Worm (Caenorhabditis elegans) whole organism, L3 larva: ENCODE data around the gene eral-1.

Experiments used
- R02D3.7 ChIP-seq: fragments of 150-350 bp; optimal IDR thresholded peaks from 2 replicates; lab custom pipeline; 2014; ENCODE audit warnings: missing biosample characterization, missing genetic modification characterization
- ZK546.5 ChIP-seq: sonication (generic microtip); optimal IDR thresholded peaks from 2 replicates; lab custom pipeline; 2017; ENCODE audit warnings: missing biosample characterization, missing genetic modification characterization
- aly-2 ChIP-seq: fragments of 150-350 bp; optimal IDR thresholded peaks from 2 replicates; lab custom pipeline; 2014; ENCODE audit warnings: missing biosample characterization, missing genetic modification characterization
- ama-1 ChIP-seq: fragments of 150-350 bp; optimal IDR thresholded peaks from 2 replicates; lab custom pipeline; 2018
- ceh-16 ChIP-seq: sonication (generic microtip); optimal IDR thresholded peaks from 2 replicates; lab custom pipeline; 2017; ENCODE audit warnings: missing biosample characterization, missing genetic modification characterization
- ceh-28 ChIP-seq: fragments of 150-350 bp; optimal IDR thresholded peaks from 2 replicates; lab custom pipeline; 2014; ENCODE audit warnings: missing biosample characterization, missing genetic modification reagents, missing genetic modification characterization
- ceh-82 ChIP-seq: fragments of 150-350 bp; optimal IDR thresholded peaks from 2 replicates; lab custom pipeline; 2014; ENCODE audit warnings: missing biosample characterization, missing genetic modification characterization
- ceh-9 ChIP-seq: sonication (generic microtip); optimal IDR thresholded peaks from 2 replicates; lab custom pipeline; 2018; ENCODE audit warnings: missing biosample characterization, missing genetic modification characterization
- daf-12 ChIP-seq: fragments of 150-350 bp; optimal IDR thresholded peaks from 2 replicates; lab custom pipeline; 2014; ENCODE audit warnings: missing biosample characterization, missing genetic modification reagents, missing genetic modification characterization
- egl-27 ChIP-seq: sonication (generic microtip); optimal IDR thresholded peaks from 4 replicates; lab custom pipeline; 2017; ENCODE audit warnings: missing biosample characterization, missing genetic modification reagents, missing genetic modification characterization
- egl-5 ChIP-seq: fragments of 150-350 bp; optimal IDR thresholded peaks from 2 replicates; lab custom pipeline; 2017; ENCODE audit warnings: missing biosample characterization, missing genetic modification reagents, missing genetic modification characterization, inconsistent platforms
- elt-1 ChIP-seq: fragments of 150-350 bp; optimal IDR thresholded peaks from 2 replicates; lab custom pipeline; 2014; ENCODE audit warnings: missing biosample characterization, missing genetic modification characterization
- elt-2 ChIP-seq: sonication (generic microtip); optimal IDR thresholded peaks from 2 replicates; lab custom pipeline; 2016; ENCODE audit warnings: missing genetic modification reagents, mild to moderate bottlenecking, missing genetic modification characterization, missing compliant biosample characterization
- elt-3 ChIP-seq, 3 experiments: fragments of 150-350 bp in 1 of 3; sonication (generic microtip) in 2 of 3; optimal IDR thresholded peaks; 2 replicates in 2 of 3; 4 replicates in 1 of 3; lab custom pipeline; 2014 to 2017; ENCODE audit warnings: missing biosample characterization in 3 of 3, missing genetic modification characterization in 3 of 3
- eor-1 ChIP-seq, 2 experiments: fragments of 150-350 bp; optimal IDR thresholded peaks; 2 replicates each; lab custom pipeline; 2014 to 2018; ENCODE audit warnings: missing biosample characterization in 2 of 2, missing genetic modification characterization in 2 of 2
- fkh-10 ChIP-seq: sonication (generic microtip); optimal IDR thresholded peaks from 2 replicates; lab custom pipeline; 2017; ENCODE audit warnings: missing biosample characterization, missing genetic modification reagents, missing genetic modification characterization
- fos-1 ChIP-seq: fragments of 150-350 bp; optimal IDR thresholded peaks from 2 replicates; lab custom pipeline; 2014; ENCODE audit warnings: missing biosample characterization, missing genetic modification characterization
- jun-1 ChIP-seq: fragments of 150-350 bp; optimal IDR thresholded peaks from 2 replicates; lab custom pipeline; 2014; ENCODE audit warnings: missing biosample characterization, missing genetic modification reagents, missing genetic modification characterization
- lin-15B ChIP-seq: fragments of 150-350 bp; optimal IDR thresholded peaks from 2 replicates; lab custom pipeline; 2014; ENCODE audit warnings: missing biosample characterization, missing genetic modification characterization
- lin-39 ChIP-seq: fragments of 150-350 bp; optimal IDR thresholded peaks from 2 replicates; lab custom pipeline; 2018; ENCODE audit warnings: missing biosample characterization, missing genetic modification reagents, missing genetic modification characterization
- mml-1 ChIP-seq: fragments of 150-350 bp; sonication (generic microtip); optimal IDR thresholded peaks from 3 replicates; lab custom pipeline; 2014; ENCODE audit warnings: missing biosample characterization, missing genetic modification characterization
- nfya-1 ChIP-seq: sonication (generic microtip); optimal IDR thresholded peaks from 2 replicates; lab custom pipeline; 2017; ENCODE audit warnings: missing genetic modification characterization, mild to moderate bottlenecking, missing compliant biosample characterization, antibody characterized with exemption, moderate library complexity; ENCODE audit not compliant: insufficient read depth
- nhr-11 ChIP-seq: fragments of 150-350 bp; optimal IDR thresholded peaks from 2 replicates; lab custom pipeline; 2014; ENCODE audit warnings: missing biosample characterization, missing genetic modification characterization
- nhr-12 ChIP-seq: fragments of 150-350 bp; optimal IDR thresholded peaks from 2 replicates; lab custom pipeline; 2014; ENCODE audit warnings: missing biosample characterization, missing genetic modification characterization
- nhr-23 ChIP-seq: fragments of 150-350 bp; optimal IDR thresholded peaks from 2 replicates; lab custom pipeline; 2014; ENCODE audit warnings: missing biosample characterization, missing genetic modification reagents, missing genetic modification characterization
- nhr-43 ChIP-seq: sonication (generic microtip); optimal IDR thresholded peaks from 2 replicates; lab custom pipeline; 2016; ENCODE audit warnings: mild to moderate bottlenecking, missing genetic modification characterization, missing compliant biosample characterization; ENCODE audit not compliant: poor library complexity, severe bottlenecking
- nhr-67 ChIP-seq: fragments of 150-350 bp; optimal IDR thresholded peaks from 2 replicates; lab custom pipeline; 2014; ENCODE audit warnings: missing biosample characterization, missing genetic modification characterization
- pha-4 ChIP-seq: fragments of 150-350 bp; optimal IDR thresholded peaks from 2 replicates; lab custom pipeline; 2014; ENCODE audit warnings: missing biosample characterization, missing genetic modification reagents, missing genetic modification characterization
- skn-1 ChIP-seq: fragments of 150-350 bp; optimal IDR thresholded peaks from 2 replicates; lab custom pipeline; 2014; ENCODE audit warnings: missing biosample characterization, missing genetic modification characterization
- unc-39 ChIP-seq: sonication (generic microtip); optimal IDR thresholded peaks from 4 replicates; lab custom pipeline; 2017; ENCODE audit warnings: missing biosample characterization, missing genetic modification characterization
- zag-1 ChIP-seq: fragments of 150-350 bp; optimal IDR thresholded peaks from 2 replicates; lab custom pipeline; 2014; ENCODE audit warnings: missing biosample characterization, missing genetic modification characterization

Gene eral-1

DNA sequence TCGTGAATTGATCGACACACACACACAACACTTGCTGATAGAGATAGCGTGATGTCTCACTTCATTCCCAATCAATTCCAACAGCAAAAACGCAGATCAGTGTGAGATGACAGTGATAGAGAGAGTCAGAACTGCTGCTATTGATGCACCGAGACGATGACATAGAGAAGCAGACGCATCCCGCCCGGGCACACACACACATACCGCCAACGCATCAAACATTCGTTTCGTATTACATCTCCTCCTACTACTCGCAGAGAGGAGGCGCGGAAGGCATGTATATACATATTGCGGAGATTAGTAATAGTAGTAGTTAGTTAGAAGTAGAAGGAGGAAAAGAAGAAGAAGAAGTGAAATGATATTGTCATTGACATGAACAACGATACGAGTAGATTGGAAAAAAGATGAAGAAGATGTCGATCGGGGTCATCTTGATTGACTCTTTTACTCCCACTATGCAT, 29.9 kb upstream of the eral-1 start (continued):
- TF ChIP-seq nfya-1 (tag; lab: Kevin White, UChicago): peak; percentile 40
- no peak for TF ChIP-seq ceh-9
- peak; percentile 9 for TF ChIP-seq R02D3.7 (tag; lab: Kevin White, UChicago)
- peak; percentile 48 for TF ChIP-seq lin-39
- TF ChIP-seq elt-1 (tag; lab: Kevin White, UChicago): peak; percentile 89
- TF ChIP-seq pha-4 (tag; lab: Kevin White, UChicago): peak; percentile 47
- no peak for TF ChIP-seq eor-1 (tag; optimal IDR thresholded peaks at IDR 0.05; lab: Kevin White, UChicago)
- TF ChIP-seq egl-5: no peak
- peak; percentile 40 for TF ChIP-seq ceh-82 (tag; lab: Kevin White, UChicago)
- no peak for TF ChIP-seq lin-15B (tag; lab: Kevin White, UChicago)
- no peak for TF ChIP-seq skn-1 (tag; lab: Kevin White, UChicago)
- no peak for TF ChIP-seq zag-1 (tag; lab: Kevin White, UChicago)
- TF ChIP-seq nhr-67 (tag; lab: Kevin White, UChicago): no peak
- TF ChIP-seq ceh-28: peak; percentile 74
- TF ChIP-seq nhr-43: no peak
- TF ChIP-seq mml-1: no peak
- peak in 2 of 3 experiments; percentile 34 to 92 for TF ChIP-seq elt-3 (tag; optimal IDR thresholded peaks at IDR 0.05; lab: Kevin White, UChicago)
- TF ChIP-seq, all 47 proteins: peak for 17

- no peak for TF ChIP-seq aly-2 (tag; lab: Kevin White, UChicago)
- TF ChIP-seq pha-4 (tag; lab: Kevin White, UChicago): peak; percentile 52
- TF ChIP-seq ceh-28: no peak
- no peak for TF ChIP-seq unc-39 (tag; lab: Kevin White, UChicago)
- TF ChIP-seq nhr-67 (tag; lab: Kevin White, UChicago): no peak
- no peak for TF ChIP-seq nhr-11
- no peak for TF ChIP-seq daf-12 (tag; lab: Kevin White, UChicago)
- no peak for TF ChIP-seq eor-1 (tag; optimal IDR thresholded peaks at IDR 0.05; lab: Kevin White, UChicago)
- no peak for TF ChIP-seq elt-3 (tag; optimal IDR thresholded peaks at IDR 0.05; lab: Kevin White, UChicago)
- TF ChIP-seq egl-5: no peak
- no peak for TF ChIP-seq R02D3.7 (tag; lab: Kevin White, UChicago)
- no peak for TF ChIP-seq ceh-16 (tag; lab: Kevin White, UChicago)
- TF ChIP-seq nhr-43: peak; percentile 38
- TF ChIP-seq nhr-12 (tag; lab: Kevin White, UChicago): no peak
- TF ChIP-seq egl-27: no peak
- TF ChIP-seq ceh-9: no peak
- TF ChIP-seq jun-1 (tag; lab: Kevin White, UChicago): no peak
- TF ChIP-seq fos-1 (tag; lab: Kevin White, UChicago): no peak
- TF ChIP-seq ama-1 (lab: Kevin White, UChicago): peak; percentile 42
- TF ChIP-seq zag-1 (tag; lab: Kevin White, UChicago): no peak
- no peak for TF ChIP-seq lin-39
- TF ChIP-seq ZK546.5 (tag; lab: Kevin White, UChicago): no peak
- no peak for TF ChIP-seq nhr-23 (tag; lab: Kevin White, UChicago)
Observed at ce11 chrII:9618759-9619158, 29.2 kb upstream of the eral-1 start.

DNA sequence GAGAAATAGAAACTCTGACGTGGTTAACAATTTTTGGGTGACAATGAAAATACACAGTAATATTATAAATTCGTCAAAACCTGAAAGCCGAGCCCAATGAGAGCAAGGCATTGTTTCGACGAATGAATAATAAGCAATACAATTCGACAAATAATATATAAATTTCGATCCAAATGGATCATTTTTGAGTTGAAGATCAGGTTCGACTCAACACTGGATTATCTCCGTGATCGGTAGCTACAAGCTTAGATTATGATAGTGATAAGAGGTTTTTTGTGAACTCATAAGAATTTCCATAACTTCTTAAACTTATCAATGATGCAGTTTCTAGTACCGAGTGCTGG, 28.3 kb upstream of the eral-1 start:
- TF ChIP-seq R02D3.7 (tag; lab: Kevin White, UChicago): peak; percentile 11
- TF ChIP-seq nfya-1 (tag; lab: Kevin White, UChicago): no peak
- peak; percentile 10 for TF ChIP-seq elt-2
- no peak for TF ChIP-seq eor-1 (tag; optimal IDR thresholded peaks at IDR 0.05; lab: Kevin White, UChicago)
- peak; percentile 69 for TF ChIP-seq nhr-43
- TF ChIP-seq elt-1 (tag; lab: Kevin White, UChicago): no peak
- no peak for TF ChIP-seq nhr-23 (tag; lab: Kevin White, UChicago)
- TF ChIP-seq egl-27: no peak
- TF ChIP-seq zag-1 (tag; lab: Kevin White, UChicago): no peak
- TF ChIP-seq, all 47 proteins: peak for 3

ce11 chrII:9617039-9617901, 27.7 kb upstream of the eral-1 start, which contains the start of gene hal-3:
Gene hal-3 (minus strand): TSS chrII:9617125.
- TF ChIP-seq fkh-10 (no peak), daf-12 (tag; lab: Kevin White, UChicago) (peak; percentile 14), jun-1 (tag; lab: Kevin White, UChicago) (peak; percentile 35), elt-1 (tag; lab: Kevin White, UChicago) (no peak), nhr-23 (tag; lab: Kevin White, UChicago) (no peak), ama-1 (lab: Kevin White, UChicago) (peak; percentile 41), nfya-1 (tag; lab: Kevin White, UChicago) (peak; percentile 34), ceh-28 (peak; percentile 74)
